Fruit fly (Drosophila melanogaster): ENCODE results near the gene CG15765.

Gene CG15765

dm6 chrX:5808654-5809053, 9.7 kb upstream of the CG15765 start, which contains the start of gene Prosbeta2R1:
Gene Prosbeta2R1 (plus strand): TSS chrX:5808954.
- TF ChIP-seq CG8319 (GFP tag; optimal IDR thresholded peaks at IDR 0.05) = no peak
- no peak for TF ChIP-seq spab (GFP tag; optimal IDR thresholded peaks at IDR 0.05)
- TF ChIP-seq CG10669 (GFP tag; optimal IDR thresholded peaks at IDR 0.05) = no peak
- no peak for TF ChIP-seq Eip75B (GFP tag; optimal IDR thresholded peaks at IDR 0.05)
- no peak for TF ChIP-seq CG31627 (GFP tag; optimal IDR thresholded peaks at IDR 0.05)
- TF ChIP-seq Sox102F (GFP tag; optimal IDR thresholded peaks at IDR 0.05) = no peak

DNA sequence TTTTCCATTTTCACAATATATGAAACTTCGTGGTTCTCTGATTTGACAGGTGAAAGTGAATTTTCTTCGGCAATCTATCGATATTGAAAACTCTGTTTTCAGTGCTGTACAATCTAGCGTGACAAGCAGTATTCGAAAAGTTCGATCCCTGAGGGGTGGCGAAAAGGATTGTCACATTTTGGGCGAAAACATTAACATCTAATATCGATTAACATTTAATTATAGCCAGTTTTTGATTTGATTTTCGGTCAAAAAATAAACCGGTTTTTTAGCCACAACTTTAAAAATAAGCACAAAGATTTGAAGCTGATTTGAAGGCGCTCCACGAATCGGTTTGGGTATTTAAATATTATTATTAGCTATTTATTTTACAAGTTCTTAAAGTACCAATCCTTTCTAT, 5.5 kb upstream of the CG15765 start, which contains the start of gene CG44329:
Gene CG44329, minus strand, starts transcription at position 101 of the 400 bp plus-strand sequence.
- no peak for TF ChIP-seq fkh (GFP tag; optimal IDR thresholded peaks at IDR 0.05)
- TF ChIP-seq Met (GFP tag; optimal IDR thresholded peaks at IDR 0.05) = no peak
- TF ChIP-seq fd85E (GFP tag; optimal IDR thresholded peaks at IDR 0.05) = no peak
- no peak for TF ChIP-seq spab (GFP tag; optimal IDR thresholded peaks at IDR 0.05)
- no peak for TF ChIP-seq CG6276 (GFP tag; optimal IDR thresholded peaks at IDR 0.05)
- TF ChIP-seq Eip93F (GFP tag; optimal IDR thresholded peaks at IDR 0.05) = no peak
- TF ChIP-seq Eip78C (GFP tag) = no peak
- TF ChIP-seq CG6792 (GFP tag; optimal IDR thresholded peaks at IDR 0.05) = no peak
- no peak for TF ChIP-seq dac (GFP tag; optimal IDR thresholded peaks at IDR 0.05)
- TF ChIP-seq CG4318 (GFP tag; optimal IDR thresholded peaks at IDR 0.05) = no peak
- TF ChIP-seq cyc (GFP tag; optimal IDR thresholded peaks at IDR 0.05) = no peak
- no peak for TF ChIP-seq CG31627 (GFP tag; optimal IDR thresholded peaks at IDR 0.05)
- TF ChIP-seq salr (GFP tag; optimal IDR thresholded peaks at IDR 0.05) = no peak
- no peak for TF ChIP-seq Hr39 (GFP tag; optimal IDR thresholded peaks at IDR 0.05)
- no peak for TF ChIP-seq Ets21C (GFP tag; optimal IDR thresholded peaks at IDR 0.05)
- TF ChIP-seq svp (GFP tag) = no peak
- no peak for TF ChIP-seq esn (GFP tag; optimal IDR thresholded peaks at IDR 0.05)
- no peak for TF ChIP-seq CG1621 (tag; optimal IDR thresholded peaks at IDR 0.05)
- TF ChIP-seq CG10631 (GFP tag; optimal IDR thresholded peaks at IDR 0.05) = no peak

DNA sequence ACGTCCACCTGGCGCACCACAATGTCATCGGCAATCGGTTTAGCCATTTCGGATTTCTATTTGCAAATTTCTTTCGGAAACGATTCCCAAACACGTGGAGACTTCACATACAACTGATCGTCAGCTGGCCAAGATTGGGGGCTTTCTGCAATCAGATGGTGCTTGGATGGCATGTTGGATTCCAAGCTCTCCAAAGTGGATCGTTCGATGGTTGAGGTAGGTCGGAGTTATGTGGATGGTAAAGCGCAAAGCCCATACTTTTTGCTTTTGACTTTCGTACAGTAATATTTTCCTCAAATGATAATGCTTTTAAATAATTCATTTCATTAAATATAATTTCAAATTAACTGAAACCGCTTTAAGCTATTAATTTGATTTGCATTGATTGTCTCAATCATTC, 2.6 kb upstream of the CG15765 start, which contains the start of gene AgmNAT:
Gene AgmNAT, minus strand, starts transcription at position 101 of the 400 bp plus-strand sequence.
- no peak for TF ChIP-seq Sox15 (GFP tag; optimal IDR thresholded peaks at IDR 0.05)
- no peak for TF ChIP-seq CG6163 (GFP tag; IDR thresholded peaks at IDR 0.05)
- peak; percentile 12 for TF ChIP-seq Eip78C (GFP tag)
- TF ChIP-seq CG11902 (GFP tag; optimal IDR thresholded peaks at IDR 0.05) = no peak
- TF ChIP-seq Ets21C (GFP tag; optimal IDR thresholded peaks at IDR 0.05) = no peak
- TF ChIP-seq OdsH (GFP tag; optimal IDR thresholded peaks at IDR 0.05) = no peak
- TF ChIP-seq CG9139 (GFP tag; optimal IDR thresholded peaks at IDR 0.05) = no peak
- TF ChIP-seq Sox102F (GFP tag; optimal IDR thresholded peaks at IDR 0.05) = no peak
- TF ChIP-seq salr (GFP tag; optimal IDR thresholded peaks at IDR 0.05) = no peak

dm6 chrX:5817191-5817590, 1.2 kb upstream of the CG15765 start:
- TF ChIP-seq svp (GFP tag) = no peak
- no peak for TF ChIP-seq CG9139 (GFP tag; optimal IDR thresholded peaks at IDR 0.05)
- TF ChIP-seq CG3032 (tag; optimal IDR thresholded peaks at IDR 0.05) = no peak
- no peak for TF ChIP-seq CG6792 (GFP tag; optimal IDR thresholded peaks at IDR 0.05)
- TF ChIP-seq CG16779 (tag; optimal IDR thresholded peaks at IDR 0.05) = no peak
- no peak for TF ChIP-seq achi (GFP tag; optimal IDR thresholded peaks at IDR 0.05)
- TF ChIP-seq dac (GFP tag; optimal IDR thresholded peaks at IDR 0.05) = no peak
- no peak for TF ChIP-seq CG31627 (GFP tag; optimal IDR thresholded peaks at IDR 0.05)
- no peak for TF ChIP-seq CG8119 (GFP tag; IDR thresholded peaks at IDR 0.05)
- no peak for TF ChIP-seq dsx (GFP tag; optimal IDR thresholded peaks at IDR 0.05; ENCODE audit: poor library complexity, severe bottlenecking)
- no peak for TF ChIP-seq vri (GFP tag; optimal IDR thresholded peaks at IDR 0.05)
- TF ChIP-seq Met (GFP tag; optimal IDR thresholded peaks at IDR 0.05) = no peak
- TF ChIP-seq CG4318 (GFP tag; optimal IDR thresholded peaks at IDR 0.05) = no peak
- no peak for TF ChIP-seq lz (GFP tag; optimal IDR thresholded peaks at IDR 0.05)
- no peak for TF ChIP-seq acj6 (GFP tag; optimal IDR thresholded peaks at IDR 0.05)

Data from whole organism, prepupa.